Fruit fly (Drosophila melanogaster) whole organism, embryonic: ENCODE data around the gene CG5968.
A peak's percentile ranks its signal among the peaks of the same experiment; 100 is the strongest.

Experiments
- CG10431 ChIP-seq: fragments of 200-800 bp; sonication (Bioruptor generic); optimal IDR thresholded peaks from 3 replicates; lab custom pipeline; 2018; ENCODE audit warnings: missing biosample characterization, mild to moderate bottlenecking, missing genetic modification characterization
- CG12071 ChIP-seq: fragments of 200-800 bp; sonication (Bioruptor generic); optimal IDR thresholded peaks from 3 replicates; lab custom pipeline; 2018; ENCODE audit warnings: missing biosample characterization, mild to moderate bottlenecking, missing genetic modification characterization
- CG13123 ChIP-seq: fragments of 200-800 bp; sonication (Bioruptor generic); optimal IDR thresholded peaks from 2 replicates; lab custom pipeline; 2016; ENCODE audit warnings: missing biosample characterization, missing genetic modification characterization
- CG13624 ChIP-seq: fragments of 200-800 bp; sonication (Bioruptor generic); optimal IDR thresholded peaks from 2 replicates; lab custom pipeline; 2016; ENCODE audit warnings: missing biosample characterization, missing genetic modification characterization
- CG15601 ChIP-seq: fragments of 200-800 bp; sonication (Bioruptor generic); optimal IDR thresholded peaks from 3 replicates; lab custom pipeline; 2019; ENCODE audit warnings: missing biosample characterization, mild to moderate bottlenecking, missing genetic modification characterization, moderate library complexity
- CG16863 ChIP-seq: fragments of 200-800 bp; sonication (Bioruptor generic); optimal IDR thresholded peaks from 3 replicates; lab custom pipeline; 2016; ENCODE audit warnings: missing biosample characterization, missing genetic modification characterization
- CG17359 ChIP-seq: fragments of 200-800 bp; sonication (Bioruptor generic); optimal IDR thresholded peaks from 3 replicates; lab custom pipeline; 2018; ENCODE audit warnings: missing biosample characterization, mild to moderate bottlenecking, missing genetic modification characterization, moderate library complexity
- CG1792 ChIP-seq: fragments of 200-800 bp; sonication (Bioruptor generic); optimal IDR thresholded peaks from 2 replicates; lab custom pipeline; 2016; ENCODE audit warnings: missing biosample characterization, missing genetic modification characterization
- CG1832 ChIP-seq: fragments of 200-800 bp; sonication (Bioruptor generic); optimal IDR thresholded peaks from 2 replicates; lab custom pipeline; 2017; ENCODE audit warnings: missing biosample characterization, mild to moderate bottlenecking, missing genetic modification characterization, inconsistent platforms
- CG18476 ChIP-seq: fragments of 200-800 bp; sonication (Bioruptor generic); optimal IDR thresholded peaks from 2 replicates; lab custom pipeline; 2016; ENCODE audit warnings: missing biosample characterization, mild to moderate bottlenecking, missing genetic modification characterization
- CG4707 ChIP-seq: fragments of 200-800 bp; sonication (Bioruptor generic); optimal IDR thresholded peaks from 2 replicates; lab custom pipeline; 2018; ENCODE audit warnings: missing biosample characterization, mild to moderate bottlenecking, missing genetic modification characterization, moderate library complexity
- CG6254 ChIP-seq: fragments of 200-800 bp; sonication (Bioruptor generic); optimal IDR thresholded peaks from 3 replicates; lab custom pipeline; 2017; ENCODE audit warnings: mild to moderate bottlenecking, missing biosample characterization, missing genetic modification reagents, missing genetic modification characterization
- CG8089 ChIP-seq: fragments of 200-800 bp; sonication (Bioruptor generic); optimal IDR thresholded peaks from 3 replicates; lab custom pipeline; 2016; ENCODE audit warnings: missing biosample characterization, missing genetic modification characterization
- CG9876 ChIP-seq: fragments of 200-800 bp; sonication (Bioruptor generic); optimal IDR thresholded peaks from 2 replicates; lab custom pipeline; 2016; ENCODE audit warnings: missing biosample characterization, missing genetic modification characterization
- Deaf1 ChIP-seq: fragments of 200-800 bp; optimal IDR thresholded peaks from 3 replicates; lab custom pipeline; 2019; ENCODE audit warnings: missing biosample characterization, mild to moderate bottlenecking, missing genetic modification characterization, moderate library complexity
- HLHmδ ChIP-seq: fragments of 200-800 bp; sonication (Bioruptor generic); optimal IDR thresholded peaks from 2 replicates; lab custom pipeline; 2018; ENCODE audit warnings: missing biosample characterization, mild to moderate bottlenecking, missing genetic modification characterization, moderate library complexity
- MTF-1 ChIP-seq: fragments of 200-800 bp; sonication (Bioruptor generic); optimal IDR thresholded peaks from 2 replicates; lab custom pipeline; 2018; ENCODE audit warnings: missing biosample characterization, mild to moderate bottlenecking, missing genetic modification characterization, borderline replicate concordance
- Mad ChIP-seq: fragments of 200-800 bp; sonication (Bioruptor generic); optimal IDR thresholded peaks from 2 replicates; lab custom pipeline; 2016; ENCODE audit warnings: missing biosample characterization, missing genetic modification characterization
- Side ChIP-seq: fragments of 200-800 bp; sonication (Bioruptor generic); optimal IDR thresholded peaks from 2 replicates; lab custom pipeline; 2016; ENCODE audit warnings: missing biosample characterization, missing genetic modification characterization
- Stat92E ChIP-seq, 3 experiments: fragments of >200 bp in 2 of 3; fragments of 200-800 bp in 1 of 3; sonication (Bioruptor generic) in 1 of 3; optimal IDR thresholded peaks; 2 replicates each; lab custom pipeline; 2017 to 2019; ENCODE audit warnings: missing biosample characterization in 3 of 3, missing genetic modification characterization in 3 of 3, mild to moderate bottlenecking in 1 of 3, moderate library complexity in 1 of 3
- disco-r ChIP-seq: fragments of 200-800 bp; sonication (Bioruptor generic); optimal IDR thresholded peaks from 2 replicates; lab custom pipeline; 2016; ENCODE audit warnings: missing biosample characterization, missing genetic modification characterization
- dm ChIP-seq: fragments of 200-800 bp; sonication (Bioruptor generic); optimal IDR thresholded peaks from 3 replicates; lab custom pipeline; 2016; ENCODE audit warnings: missing biosample characterization, missing genetic modification characterization
- gcm ChIP-seq: fragments of 200-800 bp; sonication (Bioruptor generic); optimal IDR thresholded peaks from 2 replicates; lab custom pipeline; 2019; ENCODE audit warnings: missing biosample characterization, mild to moderate bottlenecking, missing genetic modification characterization, moderate library complexity
- gro ChIP-seq: fragments of 200-800 bp; sonication (Bioruptor generic); optimal IDR thresholded peaks from 2 replicates; lab custom pipeline; 2016; ENCODE audit warnings: missing biosample characterization, missing genetic modification characterization
- hkb ChIP-seq, 2 experiments: fragments of 200-800 bp in 1 of 2; fragments of >200 bp in 1 of 2; sonication (Bioruptor generic) in 1 of 2; IDR thresholded peaks in 1 of 2; optimal IDR thresholded peaks in 1 of 2; 2 replicates each; pipeline versions ENCODE4 v1.3.6 to Lab custom; 2017 to 2022; ENCODE audit warnings: missing biosample characterization in 1 of 2, missing genetic modification characterization in 1 of 2
- jumu ChIP-seq: fragments of 200-800 bp; sonication (Bioruptor generic); optimal IDR thresholded peaks from 3 replicates; lab custom pipeline; 2016; ENCODE audit warnings: missing biosample characterization, missing genetic modification characterization
- kah ChIP-seq: fragments of 200-800 bp; sonication (Bioruptor generic); optimal IDR thresholded peaks from 2 replicates; lab custom pipeline; 2018; ENCODE audit warnings: missing biosample characterization, mild to moderate bottlenecking, missing genetic modification characterization
- lab ChIP-seq: fragments of 200-800 bp; sonication (Bioruptor generic); optimal IDR thresholded peaks from 3 replicates; lab custom pipeline; 2017; ENCODE audit warnings: missing biosample characterization, missing genetic modification characterization, mild to moderate bottlenecking, moderate library complexity, missing genetic modification reagents
- pb ChIP-seq: fragments of 200-800 bp; sonication (Bioruptor generic); optimal IDR thresholded peaks from 3 replicates; lab custom pipeline; 2016; ENCODE audit warnings: missing biosample characterization, missing genetic modification characterization
- rib ChIP-seq: fragments of 200-800 bp; sonication (Bioruptor generic); IDR thresholded peaks from 2 replicates; pipeline ENCODE4 v1.3.6; 2022; ENCODE audit warnings: missing biosample characterization, missing genetic modification characterization
- sd ChIP-seq: fragments of 200-800 bp; sonication (Bioruptor generic); optimal IDR thresholded peaks from 3 replicates; lab custom pipeline; 2018; ENCODE audit warnings: missing biosample characterization, mild to moderate bottlenecking, missing genetic modification characterization, moderate library complexity
- sens-2 ChIP-seq: fragments of 200-800 bp; sonication (Bioruptor generic); IDR thresholded peaks from 2 replicates; pipeline ENCODE4 v1.3.6; 2022; ENCODE audit warnings: missing biosample characterization, missing genetic modification characterization
- seq ChIP-seq: fragments of 200-800 bp; sonication (Bioruptor generic); IDR thresholded peaks from 2 replicates; pipeline ENCODE4 v1.3.6; 2022; ENCODE audit warnings: missing biosample characterization, missing genetic modification characterization
- ssp ChIP-seq: fragments of 200-800 bp; sonication (Bioruptor generic); IDR thresholded peaks from 2 replicates; pipeline ENCODE4 v1.3.6; 2022; ENCODE audit warnings: missing biosample characterization, missing genetic modification characterization
- stwl ChIP-seq: fragments of 200-800 bp; sonication (Bioruptor generic); optimal IDR thresholded peaks from 3 replicates; lab custom pipeline; 2018; ENCODE audit warnings: missing biosample characterization, mild to moderate bottlenecking, missing genetic modification characterization, moderate library complexity
- ttk ChIP-seq: fragments of 200-800 bp; sonication (Bioruptor generic); IDR thresholded peaks from 2 replicates; pipeline ENCODE4 v2.1.2; 2022; ENCODE audit warnings: missing biosample characterization, missing genetic modification characterization
- tup ChIP-seq: fragments of 200-800 bp; sonication (Bioruptor generic); optimal IDR thresholded peaks from 2 replicates; lab custom pipeline; 2016; ENCODE audit warnings: missing biosample characterization, mild to moderate bottlenecking, missing genetic modification characterization, moderate library complexity
- z ChIP-seq: fragments of 200-800 bp; sonication (Bioruptor generic); IDR thresholded peaks from 3 replicates; pipeline ENCODE4 v1.3.6; 2022; ENCODE audit warnings: missing biosample characterization, missing genetic modification characterization
- zfh1 ChIP-seq: fragments of 200-800 bp; sonication (Bioruptor generic); IDR thresholded peaks from 3 replicates; pipeline ENCODE4 v1.3.6; 2022; ENCODE audit warnings: missing biosample characterization, missing genetic modification characterization

CG5968 gene

dm6 chr2L:16534174-16534835 lies 15.5 kb downstream of the CG5968 start (continued):
- TF ChIP-seq CG16863 (GFP tag; lab: Kevin White, UChicago): peak; percentile 20
- peak; percentile 29 for TF ChIP-seq gcm (GFP tag; lab: Kevin White, UChicago)
- no peak for TF ChIP-seq Mad
- peak; percentile 84 for TF ChIP-seq CG12071 (GFP tag; lab: Kevin White, UChicago)
- peak; percentile 76 for TF ChIP-seq CG13624 (GFP tag; lab: Kevin White, UChicago)
- TF ChIP-seq stwl: no peak
- TF ChIP-seq Side (GFP tag; lab: Kevin White, UChicago): peak; percentile 64
- 0 out of 3 replicates have a peak, but pooled peaks have one; percentile 55 for TF ChIP-seq z
- peak; percentile 34; the same call in 1 of the 3 replicates for TF ChIP-seq zfh1 (GFP tag; lab: Robert Waterston, UW)
- peak; percentile 66 for TF ChIP-seq lab
- peak; percentile 12 for TF ChIP-seq CG9876 (GFP tag; lab: Kevin White, UChicago)
- no peak for TF ChIP-seq CG13123 (GFP tag; lab: Kevin White, UChicago)
- TF ChIP-seq jumu (GFP tag; lab: Kevin White, UChicago): no peak
- peak; percentile 36 for TF ChIP-seq CG1792 (GFP tag; lab: Kevin White, UChicago)
- TF ChIP-seq sens-2 (GFP tag; lab: Robert Waterston, UW): no peak
- no peak for TF ChIP-seq ssp (GFP tag; lab: Robert Waterston, UW)
- TF ChIP-seq CG6254 (GFP tag; lab: Kevin White, UChicago): peak; percentile 13
- peak; percentile 66 for TF ChIP-seq CG4707 (GFP tag; lab: Kevin White, UChicago)
- TF ChIP-seq hkb (optimal IDR thresholded peaks at IDR 0.05; lab: Kevin White, UChicago): no peak
- 0 out of 2 replicates have a peak, but pooled peaks have one; percentile 50 for TF ChIP-seq hkb (GFP tag; IDR thresholded peaks at IDR 0.05; lab: Robert Waterston, UW)
- no peak for TF ChIP-seq disco-r (GFP tag; lab: Kevin White, UChicago)
- TF ChIP-seq CG10431 (GFP tag; lab: Kevin White, UChicago): peak; percentile 21
- TF ChIP-seq ttk (GFP tag; lab: Robert Waterston, UW): no peak
- peak; percentile 24 for TF ChIP-seq dm (GFP tag; lab: Kevin White, UChicago)
- TF ChIP-seq tup (GFP tag; lab: Kevin White, UChicago): no peak
- no peak for TF ChIP-seq Stat92E (GFP tag; optimal IDR thresholded peaks at IDR 0.05; lab: Kevin White, UChicago)
- peak; percentile 45 for TF ChIP-seq pb (GFP tag; lab: Kevin White, UChicago)
- peak; percentile 35 for TF ChIP-seq CG15601
- TF ChIP-seq kah (GFP tag; lab: Kevin White, UChicago): peak; percentile 64
- TF ChIP-seq CG8089: peak; percentile 33
- TF ChIP-seq CG17359 (tag; lab: Kevin White, UChicago): no peak
- TF ChIP-seq gro (GFP tag; lab: Kevin White, UChicago): peak; percentile 70
- peak; percentile 27; the same call in 1 of the 2 replicates for TF ChIP-seq seq (GFP tag; lab: Robert Waterston, UW)
- TF ChIP-seq Deaf1 (tag; lab: Kevin White, UChicago): peak; percentile 64
- TF ChIP-seq rib (GFP tag; lab: Robert Waterston, UW): peak; percentile 58; the same call in 1 of the 2 replicates
- peak; percentile 89 for TF ChIP-seq HLHmδ (GFP tag; lab: Kevin White, UChicago)
- TF ChIP-seq CG18476: no peak
- TF ChIP-seq MTF-1 (GFP tag; lab: Kevin White, UChicago): peak; percentile 76
- peak; percentile 77 for TF ChIP-seq CG1832 (GFP tag; lab: Kevin White, UChicago)
- peak; percentile 100 for TF ChIP-seq sd (tag; lab: Kevin White, UChicago)
